Worm (Caenorhabditis elegans): ENCODE results near the gene F14D7.3.

DNA sequence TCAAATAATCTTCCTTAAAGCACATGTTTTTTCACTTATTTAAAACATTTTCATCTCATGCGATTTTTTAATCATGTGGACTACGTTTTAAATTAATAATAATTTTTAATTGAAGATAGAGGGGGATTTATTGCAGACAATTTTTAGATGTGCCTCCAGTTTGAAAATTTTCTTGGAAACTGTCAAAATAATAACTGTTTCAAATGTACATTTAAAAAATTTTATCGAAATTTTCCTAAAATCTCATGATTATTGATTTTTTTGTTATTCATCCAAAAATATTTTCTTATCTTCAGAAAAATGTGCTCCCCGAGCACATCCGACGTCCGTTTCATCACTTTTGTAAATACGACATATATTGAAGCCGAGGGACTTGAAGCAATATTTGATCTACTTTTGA lies 39.8 kb upstream of the F14D7.3 start, which contains the start of gene sre-8:
- TF ChIP-seq ama-1 (optimal IDR thresholded peaks at IDR 0.05), result no peak
- no peak for TF ChIP-seq aly-1 (tag; optimal IDR thresholded peaks at IDR 0.05)
- TF ChIP-seq sea-1 (GFP tag; conservative IDR thresholded peaks at IDR 0.05), result no peak
- TF ChIP-seq hmg-4 (GFP tag; optimal IDR thresholded peaks at IDR 0.05), result no peak
